Worm (Caenorhabditis elegans): ENCODE results near the gene fbxa-197.

DNA sequence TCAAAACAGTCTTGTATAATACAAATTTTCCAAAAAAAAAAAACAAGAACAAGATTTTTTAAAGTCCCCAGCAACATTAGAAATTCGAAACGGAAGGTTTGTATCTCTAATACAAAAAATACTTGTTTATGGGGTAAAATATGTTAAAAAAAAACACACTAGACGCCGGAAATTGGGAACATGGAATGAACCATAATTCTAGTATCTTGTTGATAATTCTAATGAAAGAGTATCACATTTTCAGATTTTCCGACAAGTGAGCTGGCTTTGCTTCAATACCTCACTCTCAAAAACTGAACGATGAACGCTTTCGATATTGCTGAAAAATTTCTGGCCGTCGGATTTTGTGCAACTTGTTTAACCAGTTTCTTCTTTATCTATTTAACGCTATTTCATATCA lies 30.2 kb downstream of the fbxa-197 start, which contains the start of gene str-60:
- TF ChIP-seq ceh-9 (tag; optimal IDR thresholded peaks at IDR 0.05): no peak
- no peak for TF ChIP-seq ceh-24 (tag; optimal IDR thresholded peaks at IDR 0.05)
- no peak for TF ChIP-seq nhr-11 (tag; optimal IDR thresholded peaks at IDR 0.05)

All from whole organism, late embryonic.